Fruit fly (Drosophila melanogaster): ENCODE measurements around the gene CG42675.

The CG42675 gene

dm6 chr3R:5821750-5822149 lies 8.3 kb downstream of the CG42675 start, which contains the start of gene CG46303 (continued):
- TF ChIP-seq Dref (GFP tag; IDR thresholded peaks at IDR 0.05) (no peak), CG14441 (GFP tag; IDR thresholded peaks at IDR 0.05) (no peak), Myb (GFP tag; optimal IDR thresholded peaks at IDR 0.05) (no peak), Hmr (GFP tag; optimal IDR thresholded peaks at IDR 0.05) (no peak), CG5245 (GFP tag; optimal IDR thresholded peaks at IDR 0.05) (no peak), CG14050 (GFP tag; IDR thresholded peaks at IDR 0.05) (no peak), Ets97D (GFP tag; optimal IDR thresholded peaks at IDR 0.05) (no peak), CkIIα-i1 (GFP tag; IDR thresholded peaks at IDR 0.05) (no peak)

- TF ChIP-seq CG9876 (GFP tag; optimal IDR thresholded peaks at IDR 0.05) = no peak
- TF ChIP-seq CG11560 (tag; IDR thresholded peaks at IDR 0.05) = no peak
- peak; percentile 77 for TF ChIP-seq CG13775 (GFP tag; optimal IDR thresholded peaks at IDR 0.05)
- TF ChIP-seq CG9817 (tag; optimal IDR thresholded peaks at IDR 0.05) = peak; percentile 66
- no peak for TF ChIP-seq CG15479 (GFP tag; optimal IDR thresholded peaks at IDR 0.05)
- TF ChIP-seq CG1024 (GFP tag; IDR thresholded peaks at IDR 0.05) = no peak
- TF ChIP-seq CG11456 (GFP tag; IDR thresholded peaks at IDR 0.05) = peak; percentile 70; the same call in 2 of the 3 replicates
- TF ChIP-seq Lhr (GFP tag; optimal IDR thresholded peaks at IDR 0.05) = peak; percentile 50
- peak; percentile 75 for TF ChIP-seq dmrt11E (tag; optimal IDR thresholded peaks at IDR 0.05)
- TF ChIP-seq CG2889 (GFP tag; IDR thresholded peaks at IDR 0.05) = no peak
- peak; percentile 6 for TF ChIP-seq CrebB (tag; optimal IDR thresholded peaks at IDR 0.05)
- TF ChIP-seq Neu2 (GFP tag; optimal IDR thresholded peaks at IDR 0.05; ENCODE audit: borderline replicate concordance) = no peak
- TF ChIP-seq HLH3B (GFP tag; IDR thresholded peaks at IDR 0.05) = peak; percentile 61
- peak; percentile 76 for TF ChIP-seq lilli (GFP tag; optimal IDR thresholded peaks at IDR 0.05)
- TF ChIP-seq Kr (GFP tag; optimal IDR thresholded peaks at IDR 0.05) = no peak
- peak; percentile 74 for TF ChIP-seq CG11247 (GFP tag; IDR thresholded peaks at IDR 0.05)
- peak; percentile 96 for TF ChIP-seq BEAF-32 (GFP tag; optimal IDR thresholded peaks at IDR 0.05)
- no peak for TF ChIP-seq Poxn (GFP tag; IDR thresholded peaks at IDR 0.05)
- TF ChIP-seq mld (GFP tag; IDR thresholded peaks at IDR 0.05; ENCODE audit: partially characterized antibody) = peak; percentile 92
- peak; percentile 95 for TF ChIP-seq trem (tag; optimal IDR thresholded peaks at IDR 0.05)
- peak; percentile 77 for TF ChIP-seq CG3847 (GFP tag; IDR thresholded peaks at IDR 0.05)
- TF ChIP-seq tgo (GFP tag; IDR thresholded peaks at IDR 0.05) = peak; percentile 51
- no peak for TF ChIP-seq CG1792 (GFP tag; optimal IDR thresholded peaks at IDR 0.05)
- TF ChIP-seq klu (GFP tag; IDR thresholded peaks at IDR 0.05) = no peak; the same call in 1 of the 2 replicates
- TF ChIP-seq CG7963 (GFP tag; IDR thresholded peaks at IDR 0.05; ENCODE audit: partially characterized antibody) = peak; percentile 84
- no peak for TF ChIP-seq NC2β (GFP tag; optimal IDR thresholded peaks at IDR 0.05)
- no peak for TF ChIP-seq CG16863 (GFP tag; optimal IDR thresholded peaks at IDR 0.05)
- peak; percentile 83 for TF ChIP-seq nmo (GFP tag; optimal IDR thresholded peaks at IDR 0.05)
- TF ChIP-seq al (GFP tag; IDR thresholded peaks at IDR 0.05) = peak; percentile 47; the same call in 1 of the 2 replicates
- TF ChIP-seq CG7372 (GFP tag; IDR thresholded peaks at IDR 0.05) = no peak
- TF ChIP-seq pfk (GFP tag; optimal IDR thresholded peaks at IDR 0.05) = no peak
- peak; percentile 85; the same call in 3 of the 4 replicates for TF ChIP-seq chinmo (GFP tag; IDR thresholded peaks at IDR 0.05; ENCODE audit: partially characterized antibody)
- no peak for TF ChIP-seq Lim3 (GFP tag; IDR thresholded peaks at IDR 0.05)
- TF ChIP-seq Hmx (GFP tag; optimal IDR thresholded peaks at IDR 0.05) = no peak
- TF ChIP-seq gem (tag; optimal IDR thresholded peaks at IDR 0.05) = peak; percentile 82
- TF ChIP-seq Med (GFP tag) = peak; percentile 79
- peak; percentile 78 for TF ChIP-seq CG30020 (tag; optimal IDR thresholded peaks at IDR 0.05)
- peak; percentile 59 for TF ChIP-seq Ssrp (tag; optimal IDR thresholded peaks at IDR 0.05)
- no peak for TF ChIP-seq gsb (GFP tag; IDR thresholded peaks at IDR 0.05)
- TF ChIP-seq ci (GFP tag; IDR thresholded peaks at IDR 0.05) = peak; percentile 39; the same call in 1 of the 3 replicates
- TF ChIP-seq CG10209 (GFP tag; optimal IDR thresholded peaks at IDR 0.05) = peak; percentile 41
- TF ChIP-seq Dad (GFP tag; optimal IDR thresholded peaks at IDR 0.05) = no peak
Measured at dm6 chr3R:5824456-5824855, 11.0 kb downstream of the CG42675 start, which contains the start of the genes Sec20 and dgrn. Gene Sec20 (minus strand): TSS chr3R:5824532. Gene dgrn (plus strand): TSS chr3R:5824615.
